Worm (Caenorhabditis elegans): Measurements from ENCODE around the gene scl-18.

DNA sequence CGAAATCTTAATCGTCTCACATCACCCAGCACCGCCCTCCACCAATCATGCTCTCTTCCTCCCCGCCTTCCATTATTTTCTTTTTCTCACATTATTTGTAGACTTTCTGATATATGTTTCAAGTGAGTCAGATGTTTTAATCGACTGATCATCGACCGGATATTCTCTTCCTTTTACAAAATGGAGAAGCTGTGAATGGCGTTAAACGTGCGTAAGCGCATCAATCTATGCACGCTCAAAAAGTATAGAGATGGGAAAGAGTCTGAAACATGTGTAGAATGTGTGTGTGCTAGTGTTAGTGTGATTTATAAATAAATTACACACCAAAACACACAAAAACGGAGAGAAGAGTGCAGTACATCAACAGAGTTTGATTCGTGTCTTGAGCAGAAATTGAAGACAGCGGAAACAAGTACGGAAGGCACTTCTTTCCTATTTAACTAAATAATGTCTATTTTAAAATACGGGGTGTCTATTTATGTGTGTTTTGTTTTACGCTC, 22.8 kb upstream of the scl-18 start:
- TF ChIP-seq ztf-4 (tag; optimal IDR thresholded peaks at IDR 0.05) (no peak), elt-3 (tag; optimal IDR thresholded peaks at IDR 0.05) (no peak), zag-1 (tag; optimal IDR thresholded peaks at IDR 0.05) (no peak)
